Worm (Caenorhabditis elegans) whole organism, L1 larva: Measurements from ENCODE around the gene vab-1.

Experiments
- C34B4.2 ChIP-seq: sonication (generic microtip); optimal IDR thresholded peaks from 2 replicates; lab custom pipeline; 2017; ENCODE audit warnings: mild to moderate bottlenecking, missing genetic modification characterization, missing compliant biosample characterization
- Y116A8C.19 ChIP-seq: sonication (generic microtip); optimal IDR thresholded peaks from 2 replicates; lab custom pipeline; 2016; ENCODE audit warnings: missing compliant biosample characterization, missing genetic modification characterization, borderline replicate concordance
- aha-1 ChIP-seq: fragments of 150-350 bp; optimal IDR thresholded peaks from 2 replicates; lab custom pipeline; 2014; ENCODE audit warnings: missing biosample characterization, missing genetic modification characterization
- alr-1 ChIP-seq: fragments of 200-800 bp; sonication (Bioruptor generic); optimal IDR thresholded peaks from 2 replicates; lab custom pipeline; 2018; ENCODE audit warnings: borderline replicate concordance, mild to moderate bottlenecking, missing genetic modification characterization, missing compliant biosample characterization
- aly-2 ChIP-seq: fragments of 150-350 bp; optimal IDR thresholded peaks from 2 replicates; lab custom pipeline; 2014; ENCODE audit warnings: missing biosample characterization, missing genetic modification characterization
- ceh-82 ChIP-seq, 3 experiments: fragments of 150-350 bp in 1 of 3; sonication (generic microtip) in 2 of 3; optimal IDR thresholded peaks; 2 replicates each; lab custom pipeline; 2014 to 2017; ENCODE audit warnings: missing biosample characterization in 3 of 3, missing genetic modification characterization in 3 of 3
- ces-1 ChIP-seq: fragments of 150-350 bp; optimal IDR thresholded peaks from 2 replicates; lab custom pipeline; 2014; ENCODE audit warnings: missing biosample characterization, missing genetic modification reagents, missing genetic modification characterization
- dpl-1 ChIP-seq, 3 experiments: fragments of 150-350 bp in 2 of 3; sonication (generic microtip) in 1 of 3; optimal IDR thresholded peaks; 2 replicates each; lab custom pipeline; 2014 to 2017; ENCODE audit warnings: missing biosample characterization in 3 of 3, missing genetic modification characterization in 3 of 3, missing genetic modification reagents in 3 of 3
- dsc-1 ChIP-seq: sonication (generic microtip); optimal IDR thresholded peaks from 2 replicates; lab custom pipeline; 2016; ENCODE audit warnings: mild to moderate bottlenecking, missing genetic modification characterization, missing compliant biosample characterization
- efl-1 ChIP-seq, 4 experiments: fragments of 150-350 bp; optimal IDR thresholded peaks in 3 of 4; peaks in 1 of 4; 1 replicate in 1 of 4; 2 replicates in 3 of 4; lab custom pipeline; 2014; ENCODE audit warnings: missing biosample characterization in 2 of 4, missing genetic modification characterization in 2 of 4, missing genetic modification reagents in 2 of 4
- egl-13 ChIP-seq: sonication (generic microtip); optimal IDR thresholded peaks from 2 replicates; lab custom pipeline; 2016; ENCODE audit warnings: missing genotype, missing genetic modification reagents, missing genetic modification characterization, missing compliant biosample characterization
- egl-27 ChIP-seq, 2 experiments: fragments of 150-350 bp in 1 of 2; sonication (generic microtip); optimal IDR thresholded peaks; 3 replicates each; lab custom pipeline; 2017 to 2018; ENCODE audit warnings: missing biosample characterization in 2 of 2, missing genetic modification characterization in 2 of 2, missing genetic modification reagents in 2 of 2
- elt-2 ChIP-seq: sonication (generic microtip); optimal IDR thresholded peaks from 2 replicates; lab custom pipeline; 2016; ENCODE audit warnings: missing genetic modification characterization, mild to moderate bottlenecking, inconsistent platforms, missing compliant biosample characterization, missing genetic modification reagents
- elt-3 ChIP-seq, 6 experiments: fragments of 150-350 bp in 1 of 6; sonication (generic microtip); optimal IDR thresholded peaks; 2 replicates each; lab custom pipeline; 2017 to 2018; ENCODE audit warnings: missing biosample characterization in 6 of 6, missing genetic modification characterization in 6 of 6, inconsistent platforms in 1 of 6
- fkh-4 ChIP-seq: sonication (generic microtip); optimal IDR thresholded peaks from 2 replicates; lab custom pipeline; 2016; ENCODE audit warnings: missing compliant biosample characterization, missing genetic modification characterization, borderline replicate concordance
- fkh-8 ChIP-seq: sonication (generic microtip); optimal IDR thresholded peaks from 2 replicates; lab custom pipeline; 2016; ENCODE audit warnings: mild to moderate bottlenecking, missing genetic modification characterization, missing compliant biosample characterization
- fos-1 ChIP-seq: fragments of 150-350 bp; optimal IDR thresholded peaks from 2 replicates; lab custom pipeline; 2014; ENCODE audit warnings: missing biosample characterization, missing genetic modification characterization
- grh-1 ChIP-seq: fragments of 200-800 bp; sonication (Bioruptor generic); IDR thresholded peaks from 2 replicates; pipeline ENCODE4 v1.3.6; 2022; ENCODE audit warnings: missing genetic modification reagents, missing genetic modification characterization, missing compliant biosample characterization
- hpl-2 ChIP-seq: fragments of 150-350 bp; optimal IDR thresholded peaks from 2 replicates; lab custom pipeline; 2014; ENCODE audit warnings: missing biosample characterization, missing genetic modification reagents, missing genetic modification characterization
- isw-1 ChIP-seq: fragments of 200-800 bp; sonication (Bioruptor generic); IDR thresholded peaks from 2 replicates; pipeline ENCODE4 v1.3.6; 2022; ENCODE audit warnings: missing genetic modification characterization, missing compliant biosample characterization
- lin-14 ChIP-seq: fragments of 200-800 bp; sonication (Bioruptor generic); optimal IDR thresholded peaks from 2 replicates; lab custom pipeline; 2018; ENCODE audit warnings: mild to moderate bottlenecking, missing genetic modification characterization, moderate library complexity, missing compliant biosample characterization
- lin-15B ChIP-seq: fragments of 150-350 bp; sonication (generic microtip); optimal IDR thresholded peaks from 3 replicates; lab custom pipeline; 2014; ENCODE audit warnings: missing biosample characterization, missing genetic modification characterization
- lin-35 ChIP-seq, 2 experiments: fragments of 150-350 bp; optimal IDR thresholded peaks; 2 replicates each; lab custom pipeline; 2014; ENCODE audit warnings: missing biosample characterization in 2 of 2, missing genetic modification characterization in 2 of 2, missing genetic modification reagents in 2 of 2
- lin-39 ChIP-seq: fragments of 150-350 bp; optimal IDR thresholded peaks from 2 replicates; lab custom pipeline; 2014; ENCODE audit warnings: missing biosample characterization, missing genetic modification reagents, missing genetic modification characterization
- mef-2 ChIP-seq: fragments of 150-350 bp; optimal IDR thresholded peaks from 2 replicates; lab custom pipeline; 2014; ENCODE audit warnings: missing biosample characterization, missing genetic modification characterization
- mep-1 ChIP-seq: fragments of 150-350 bp; optimal IDR thresholded peaks from 2 replicates; lab custom pipeline; 2014; ENCODE audit warnings: missing biosample characterization, missing genetic modification characterization
- nhr-28 ChIP-seq: fragments of 150-350 bp; optimal IDR thresholded peaks from 2 replicates; lab custom pipeline; 2014; ENCODE audit warnings: missing biosample characterization, missing genetic modification characterization
- nhr-47 ChIP-seq: sonication (generic microtip); optimal IDR thresholded peaks from 2 replicates; lab custom pipeline; 2016; ENCODE audit warnings: mild to moderate bottlenecking, missing genetic modification characterization, moderate library complexity, missing compliant biosample characterization
- nhr-71 ChIP-seq: sonication (generic microtip); optimal IDR thresholded peaks from 2 replicates; lab custom pipeline; 2016; ENCODE audit warnings: mild to moderate bottlenecking, missing genetic modification characterization, moderate library complexity, missing compliant biosample characterization
- nhr-76 ChIP-seq: sonication (generic microtip); optimal IDR thresholded peaks from 2 replicates; lab custom pipeline; 2017; ENCODE audit warnings: missing biosample characterization, missing genetic modification characterization
- nhr-77 ChIP-seq: fragments of 150-350 bp; optimal IDR thresholded peaks from 2 replicates; lab custom pipeline; 2014; ENCODE audit warnings: missing biosample characterization, missing genetic modification characterization
- nhr-84 ChIP-seq: sonication (generic microtip); optimal IDR thresholded peaks from 2 replicates; lab custom pipeline; 2017; ENCODE audit warnings: missing biosample characterization, missing genetic modification characterization
- nhr-90 ChIP-seq: sonication (generic microtip); optimal IDR thresholded peaks from 2 replicates; lab custom pipeline; 2016; ENCODE audit warnings: mild to moderate bottlenecking, missing genetic modification characterization, missing compliant biosample characterization; ENCODE audit not compliant: poor library complexity
- pax-3 ChIP-seq: fragments of 200-800 bp; sonication (Bioruptor generic); optimal IDR thresholded peaks from 2 replicates; lab custom pipeline; 2018; ENCODE audit warnings: mild to moderate bottlenecking, missing genetic modification characterization, moderate library complexity, missing compliant biosample characterization
- rnt-1 ChIP-seq: sonication (generic microtip); optimal IDR thresholded peaks from 2 replicates; lab custom pipeline; 2016; ENCODE audit warnings: mild to moderate bottlenecking, missing genetic modification characterization, moderate library complexity, missing compliant biosample characterization
- snpc-4 ChIP-seq: fragments of 150-350 bp; optimal IDR thresholded peaks from 2 replicates; lab custom pipeline; 2014; ENCODE audit warnings: missing biosample characterization, missing genetic modification characterization
- snu-23 ChIP-seq: sonication (generic microtip); optimal IDR thresholded peaks from 2 replicates; lab custom pipeline; 2016; ENCODE audit warnings: missing genetic modification characterization, missing compliant biosample characterization
- sox-4 ChIP-seq: sonication (generic microtip); optimal IDR thresholded peaks from 2 replicates; lab custom pipeline; 2016; ENCODE audit warnings: missing genetic modification characterization, missing compliant biosample characterization
- sptf-1 ChIP-seq: fragments of 150-350 bp; optimal IDR thresholded peaks from 2 replicates; lab custom pipeline; 2014; ENCODE audit warnings: missing biosample characterization, missing genetic modification characterization
- sup-37 ChIP-seq: fragments of 200-800 bp; sonication (Bioruptor generic); optimal IDR thresholded peaks from 2 replicates; lab custom pipeline; 2018; ENCODE audit warnings: mild to moderate bottlenecking, missing genetic modification characterization, missing compliant biosample characterization
- swsn-7 ChIP-seq: sonication (generic microtip); optimal IDR thresholded peaks from 2 replicates; lab custom pipeline; 2016; ENCODE audit warnings: missing genetic modification characterization, missing compliant biosample characterization
- tlp-1 ChIP-seq: fragments of 150-350 bp; optimal IDR thresholded peaks from 2 replicates; lab custom pipeline; 2014; ENCODE audit warnings: missing biosample characterization, missing genetic modification characterization
- unc-130 ChIP-seq: fragments of 150-350 bp; optimal IDR thresholded peaks from 2 replicates; lab custom pipeline; 2017; ENCODE audit warnings: missing biosample characterization, missing genetic modification characterization, inconsistent platforms
- unc-98 ChIP-seq: fragments of 200-800 bp; sonication (Bioruptor generic); IDR thresholded peaks from 2 replicates; pipeline ENCODE4 v1.3.6; 2022; ENCODE audit warnings: missing genetic modification characterization, missing compliant biosample characterization
- ztf-11 ChIP-seq, 2 experiments: sonication (generic microtip); optimal IDR thresholded peaks; 2 replicates each; lab custom pipeline; 2016 to 2017; ENCODE audit warnings: missing genetic modification characterization in 2 of 2, missing biosample characterization in 1 of 2, missing compliant biosample characterization in 1 of 2
- ztf-4 ChIP-seq: fragments of 150-350 bp; optimal IDR thresholded peaks from 2 replicates; lab custom pipeline; 2014; ENCODE audit warnings: missing biosample characterization, missing genetic modification characterization

The vab-1 gene

DNA sequence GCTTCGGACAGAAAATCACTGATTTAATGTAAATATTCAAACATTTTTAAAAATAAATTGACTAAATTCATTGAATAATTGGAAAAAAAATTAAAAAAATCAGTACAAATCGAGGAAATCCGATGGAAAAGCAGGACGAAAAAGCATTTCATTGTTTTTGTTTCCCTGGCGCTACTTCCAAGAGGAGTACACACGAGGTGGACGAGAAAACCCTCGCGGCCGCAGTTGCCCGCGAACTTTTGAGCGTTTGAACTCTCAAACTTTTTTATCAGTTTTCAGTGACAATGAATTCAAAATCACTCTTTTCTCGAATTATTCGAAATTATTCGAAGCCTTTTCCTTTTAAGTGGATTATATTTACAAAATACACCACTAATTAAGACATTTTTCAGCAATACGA lies 31.2 kb downstream of the vab-1 start, which contains the start of gene F35D11.4 (continued):
- peak; percentile 91 for TF ChIP-seq nhr-90 (tag; lab: Kevin White, UChicago)
- TF ChIP-seq pax-3 (tag; lab: Kevin White, UChicago), result peak; percentile 87
- no peak for TF ChIP-seq mef-2
- TF ChIP-seq isw-1 (GFP tag; lab: Robert Waterston, UW), result peak; percentile 65; the same call in 1 of the 2 replicates
- TF ChIP-seq ceh-82 (tag; optimal IDR thresholded peaks at IDR 0.05; lab: Kevin White, UChicago), result peak; percentile 33 to 74 (median 63)
- TF ChIP-seq egl-13 (tag; lab: Kevin White, UChicago), result peak; percentile 79
- peak; percentile 74 for TF ChIP-seq fkh-8 (tag; lab: Kevin White, UChicago)
- TF ChIP-seq unc-130, result peak; percentile 57
- TF ChIP-seq C34B4.2 (tag; lab: Kevin White, UChicago), result no peak
- no peak for TF ChIP-seq tlp-1
- TF ChIP-seq ztf-11 (tag; optimal IDR thresholded peaks at IDR 0.05; lab: Kevin White, UChicago), result peak in 1 of 2 experiments; percentile 89
- no peak for TF ChIP-seq sptf-1
- peak in 2 of 6 experiments; percentile 33 to 56 for TF ChIP-seq elt-3 (tag; optimal IDR thresholded peaks at IDR 0.05; lab: Kevin White, UChicago)
- peak; percentile 37 for TF ChIP-seq lin-39 (tag; lab: Kevin White, UChicago)
- peak; percentile 73 for TF ChIP-seq lin-15B
- TF ChIP-seq Y116A8C.19 (tag; lab: Kevin White, UChicago), result peak; percentile 49
- peak; percentile 16 for TF ChIP-seq ztf-4
- no peak for TF ChIP-seq alr-1 (tag; lab: Kevin White, UChicago)
- peak; percentile 90 for TF ChIP-seq elt-2 (tag; lab: Kevin White, UChicago)
- peak; percentile 84 for TF ChIP-seq dsc-1
- peak; percentile 67 for TF ChIP-seq mep-1 (tag; lab: Kevin White, UChicago)
- peak; percentile 66 for TF ChIP-seq unc-98
- no peak for TF ChIP-seq nhr-84
- peak; percentile 34 for TF ChIP-seq nhr-77 (tag; lab: Kevin White, UChicago)
- TF ChIP-seq hpl-2, result no peak
- peak; percentile 83 for TF ChIP-seq swsn-7 (tag; lab: Kevin White, UChicago)
- TF ChIP-seq fkh-4 (tag; lab: Kevin White, UChicago), result peak; percentile 77
- TF ChIP-seq aly-2, result no peak
- peak; percentile 89 to 94 (median 93) for TF ChIP-seq dpl-1 (GFP tag; optimal IDR thresholded peaks at IDR 0.05; lab: Kevin White, UChicago)
- TF ChIP-seq nhr-76 (tag; lab: Kevin White, UChicago), result no peak
- peak; percentile 62 for TF ChIP-seq sup-37
- TF ChIP-seq sox-4 (tag; lab: Kevin White, UChicago), result peak; percentile 88
- TF ChIP-seq ces-1 (GFP tag; lab: Kevin White, UChicago), result no peak
- TF ChIP-seq aha-1 (tag; lab: Kevin White, UChicago), result no peak
- TF ChIP-seq nhr-47 (tag; lab: Kevin White, UChicago), result peak; percentile 89
- no peak for TF ChIP-seq egl-27 (tag; optimal IDR thresholded peaks at IDR 0.05; lab: Kevin White, UChicago)
- peak; percentile 7 for TF ChIP-seq snpc-4 (tag; lab: Kevin White, UChicago)
- TF ChIP-seq grh-1 (GFP tag; lab: Robert Waterston, UW), result peak; percentile 66
- peak; percentile 87 for TF ChIP-seq snu-23 (GFP tag; lab: Kevin White, UChicago)

DNA sequence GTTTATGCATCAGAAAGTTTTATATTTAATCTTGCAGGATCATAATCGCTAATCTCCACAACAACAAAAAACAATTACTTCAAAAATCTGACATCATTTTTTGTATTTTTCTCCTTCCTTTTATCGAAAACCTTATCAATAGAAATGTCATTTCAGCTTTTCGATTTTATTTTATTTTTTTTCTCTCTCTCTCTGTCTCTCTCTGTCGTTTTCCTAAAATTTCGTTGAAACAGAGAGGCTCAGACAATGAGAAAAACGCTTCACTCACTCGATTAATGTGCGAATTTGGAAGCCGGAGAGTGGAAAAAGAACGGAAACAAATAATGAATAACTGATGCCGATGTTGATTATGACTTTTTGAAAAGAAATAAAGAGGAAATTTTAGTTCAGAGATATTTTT lies 32.3 kb downstream of the vab-1 start:
- TF ChIP-seq nhr-71 (tag; lab: Kevin White, UChicago) (peak; percentile 17), lin-35 (GFP tag; optimal IDR thresholded peaks at IDR 0.05; lab: Kevin White, UChicago) (peak in 1 of 2 experiments; percentile 37), sox-4 (tag; lab: Kevin White, UChicago) (no peak), fos-1 (no peak), rnt-1 (tag; lab: Kevin White, UChicago) (no peak), nhr-28 (tag; lab: Kevin White, UChicago) (no peak), lin-14 (GFP tag; lab: Kevin White, UChicago) (peak; percentile 36), ztf-4 (no peak), elt-2 (tag; lab: Kevin White, UChicago) (peak; percentile 84), efl-1 (optimal IDR thresholded peaks at IDR 0.05; lab: Kevin White, UChicago) (peak in 1 of 2 experiments; percentile 9), efl-1 (GFP tag; optimal IDR thresholded peaks at IDR 0.05 in 1 of 2; lab: Kevin White, UChicago) (peak in 1 of 2 experiments; percentile 58)
- TF ChIP-seq, all 84 proteins: peak for 5
